Fruit fly (Drosophila melanogaster): Measurements from ENCODE around the gene Tpl94D.

The Tpl94D gene

DNA sequence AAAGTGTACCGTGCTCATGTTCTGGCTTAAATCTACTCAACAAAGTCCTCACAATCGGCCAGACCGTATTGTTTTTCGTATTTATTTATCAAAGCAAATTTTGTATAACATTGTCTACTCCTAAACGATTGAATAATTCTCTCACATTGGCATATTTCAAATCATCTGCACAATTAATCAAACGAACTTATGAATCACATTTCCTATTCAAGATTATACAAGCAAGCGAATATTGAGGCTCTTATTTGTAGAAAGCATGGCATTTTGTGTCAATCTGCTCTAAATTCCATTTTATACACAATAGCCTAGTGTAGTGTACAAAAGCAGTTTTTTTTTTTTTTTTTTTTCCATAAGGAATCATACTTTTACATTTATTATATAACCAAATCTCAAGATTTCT lies at the start of gene Tpl94D:
Gene Tpl94D, plus strand, starts transcription at position 301 of the 400 bp plus-strand sequence.
- TF ChIP-seq Dll (optimal IDR thresholded peaks at IDR 0.05) (no peak), EcR (GFP tag; optimal IDR thresholded peaks at IDR 0.05) (no peak), pan (optimal IDR thresholded peaks at IDR 0.05) (no peak), usp (GFP tag; optimal IDR thresholded peaks at IDR 0.05) (no peak), psq (optimal IDR thresholded peaks at IDR 0.05) (no peak), CG8478 (optimal IDR thresholded peaks at IDR 0.05) (no peak)

DNA sequence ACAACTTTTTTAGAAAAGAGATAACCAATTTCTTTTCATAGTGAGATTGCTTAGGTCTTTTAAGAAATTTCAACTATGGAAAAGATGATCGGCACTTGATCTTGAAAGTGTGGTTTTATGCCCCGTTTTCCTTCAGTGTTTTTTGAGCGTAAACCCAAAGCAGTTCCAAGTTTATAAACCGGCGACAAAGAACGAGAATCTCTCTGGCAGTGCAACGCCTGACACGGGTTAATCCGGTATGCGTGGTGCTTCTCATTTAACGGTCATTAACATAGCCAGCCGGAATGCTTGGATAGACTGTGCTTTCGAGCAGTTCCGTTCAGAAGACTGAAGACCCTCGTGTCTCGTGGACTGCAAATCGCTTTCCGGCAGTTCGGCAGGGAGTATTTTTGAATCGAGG lies 43.0 kb upstream of the Tpl94D start, which contains the start of gene CG6660:
Gene CG6660, plus strand, starts transcription at position 301 of the 400 bp plus-strand sequence.
- no peak for TF ChIP-seq psq (optimal IDR thresholded peaks at IDR 0.05)
- no peak for TF ChIP-seq pan (optimal IDR thresholded peaks at IDR 0.05)
- TF ChIP-seq EcR (GFP tag; optimal IDR thresholded peaks at IDR 0.05), result no peak
- TF ChIP-seq CG8478 (optimal IDR thresholded peaks at IDR 0.05), result no peak
- TF ChIP-seq usp (GFP tag; optimal IDR thresholded peaks at IDR 0.05), result no peak
- TF ChIP-seq Dll (optimal IDR thresholded peaks at IDR 0.05), result no peak

DNA sequence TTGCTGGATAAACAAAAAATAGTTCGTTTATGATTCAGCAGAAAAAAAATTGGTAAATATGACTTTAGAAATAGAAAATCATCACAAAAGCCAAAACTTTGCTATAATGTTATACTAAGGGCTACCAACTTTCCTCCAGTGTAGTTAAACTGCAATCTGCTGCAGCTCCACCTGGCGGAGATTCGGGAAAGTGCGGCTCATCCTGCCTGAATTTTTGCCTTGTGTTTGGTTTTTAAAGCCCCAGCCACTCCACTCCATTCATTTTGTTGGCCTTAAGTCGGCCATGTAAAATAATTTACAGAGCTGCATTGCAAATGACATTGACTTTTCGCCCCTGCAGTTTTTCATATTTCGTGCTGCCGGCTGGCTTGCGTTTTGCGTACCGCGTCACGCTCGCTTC lies 864 bp upstream of the Tpl94D start:
- TF ChIP-seq psq (optimal IDR thresholded peaks at IDR 0.05) (no peak), usp (GFP tag; optimal IDR thresholded peaks at IDR 0.05) (no peak), pan (optimal IDR thresholded peaks at IDR 0.05) (no peak), CG8478 (optimal IDR thresholded peaks at IDR 0.05) (no peak), EcR (GFP tag; optimal IDR thresholded peaks at IDR 0.05) (no peak), Dll (optimal IDR thresholded peaks at IDR 0.05) (no peak)

DNA sequence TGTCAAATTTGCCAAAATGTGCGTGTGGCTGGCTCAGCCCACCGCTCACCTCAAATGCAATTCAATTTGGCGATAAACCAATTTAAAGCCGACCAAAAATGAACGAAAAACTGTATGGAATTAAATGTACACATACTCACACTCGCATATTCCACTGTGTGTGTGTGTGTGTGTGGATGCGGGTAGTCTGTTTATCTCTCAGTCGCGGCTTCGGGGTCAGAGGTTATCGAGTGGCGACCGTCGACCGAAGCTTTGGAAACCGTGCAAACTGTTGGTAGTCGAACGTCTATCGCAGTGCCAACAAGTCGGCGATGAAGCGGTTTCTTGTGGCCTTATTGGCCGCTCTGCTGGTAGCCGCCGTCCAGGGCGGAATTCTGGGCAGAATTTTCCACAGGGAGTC lies 10.9 kb downstream of the Tpl94D start, which contains the start of gene Gbp3:
Gene Gbp3, plus strand, starts transcription at position 274 of the 400 bp plus-strand sequence.
- TF ChIP-seq CG8478 (optimal IDR thresholded peaks at IDR 0.05), result no peak
- TF ChIP-seq psq (optimal IDR thresholded peaks at IDR 0.05), result no peak
- no peak for TF ChIP-seq Dll (optimal IDR thresholded peaks at IDR 0.05)
- no peak for TF ChIP-seq EcR (GFP tag; optimal IDR thresholded peaks at IDR 0.05)
- TF ChIP-seq pan (optimal IDR thresholded peaks at IDR 0.05), result no peak
- no peak for TF ChIP-seq usp (GFP tag; optimal IDR thresholded peaks at IDR 0.05)

DNA sequence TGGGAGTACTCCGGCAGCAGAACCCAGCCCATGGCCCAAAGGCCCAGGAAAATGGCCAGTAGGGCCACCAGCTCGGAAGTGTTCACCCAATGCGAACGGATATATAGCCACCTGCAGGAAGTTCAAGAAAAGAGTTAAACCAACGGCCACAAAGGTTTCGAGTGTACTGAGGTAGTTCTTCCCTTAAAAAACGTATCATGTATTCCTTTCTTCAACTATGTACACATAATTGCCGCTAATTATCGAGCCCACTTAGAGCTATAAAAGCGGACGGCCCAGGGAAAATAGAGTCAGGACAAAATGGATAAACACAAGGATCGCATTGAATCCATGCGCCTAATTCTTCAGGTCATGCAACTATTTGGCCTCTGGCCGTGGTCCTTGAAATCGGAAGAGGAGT lies 20.9 kb downstream of the Tpl94D start, which contains the start of gene Or94a:
Gene Or94a, plus strand, starts transcription at position 301 of the 400 bp plus-strand sequence.
- TF ChIP-seq pan (optimal IDR thresholded peaks at IDR 0.05), result no peak
- no peak for TF ChIP-seq EcR (GFP tag; optimal IDR thresholded peaks at IDR 0.05)
- no peak for TF ChIP-seq usp (GFP tag; optimal IDR thresholded peaks at IDR 0.05)

DNA sequence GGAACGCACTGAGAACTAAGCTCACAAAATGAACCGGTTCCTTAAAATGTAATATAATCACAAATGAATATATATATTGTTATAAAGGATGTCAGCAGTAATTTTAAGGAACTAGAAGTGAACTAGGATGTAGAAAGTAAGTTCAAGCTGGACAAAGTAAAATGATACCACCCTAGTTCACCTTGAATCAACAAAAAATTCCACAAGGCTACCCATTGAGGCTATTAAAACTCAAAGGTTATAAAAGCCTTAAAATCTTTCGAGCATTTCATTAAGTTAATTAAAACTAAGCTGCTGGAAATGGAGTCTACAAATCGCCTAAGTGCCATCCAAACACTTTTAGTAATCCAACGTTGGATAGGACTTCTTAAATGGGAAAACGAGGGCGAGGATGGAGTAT lies 22.9 kb downstream of the Tpl94D start, which contains the start of gene Or94b:
Gene Or94b, plus strand, starts transcription at position 301 of the 400 bp plus-strand sequence.
- no peak for TF ChIP-seq pan (optimal IDR thresholded peaks at IDR 0.05)
- no peak for TF ChIP-seq psq (optimal IDR thresholded peaks at IDR 0.05)
- no peak for TF ChIP-seq usp (GFP tag; optimal IDR thresholded peaks at IDR 0.05)
- TF ChIP-seq CG8478 (optimal IDR thresholded peaks at IDR 0.05), result no peak
- TF ChIP-seq EcR (GFP tag; optimal IDR thresholded peaks at IDR 0.05), result no peak
- no peak for TF ChIP-seq Dll (optimal IDR thresholded peaks at IDR 0.05)

DNA sequence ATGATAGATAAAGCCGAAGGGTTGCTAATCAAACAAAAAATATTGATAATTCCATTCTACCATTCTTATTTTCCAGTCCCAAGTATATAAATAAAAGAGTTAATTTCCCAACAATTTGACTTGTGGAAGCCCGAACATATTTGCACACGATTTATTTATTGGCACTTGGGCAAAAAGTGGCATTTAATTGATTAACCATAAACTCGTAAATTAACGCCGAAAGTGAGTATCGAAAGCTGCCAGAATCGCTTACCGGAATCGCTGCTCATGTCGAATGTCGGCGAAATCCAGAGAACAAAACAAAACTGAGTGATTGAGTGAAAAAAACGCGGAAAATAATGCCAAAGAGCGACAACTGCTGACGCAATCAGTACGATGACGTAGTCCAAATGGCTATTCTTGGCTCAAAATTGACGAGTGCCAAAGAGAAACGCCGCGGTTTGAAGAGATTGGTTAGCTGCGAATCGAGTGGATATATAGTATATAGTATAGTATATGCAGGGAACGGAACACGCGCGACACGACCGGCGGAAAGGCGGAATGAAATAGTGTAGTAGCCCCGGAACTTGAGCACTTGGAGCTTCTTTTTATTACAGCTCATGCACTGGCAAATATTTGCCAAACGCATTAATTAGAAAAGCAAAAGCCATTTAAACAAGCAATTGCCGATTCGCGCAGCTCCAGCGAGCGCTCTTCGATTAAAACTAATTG lies 32.0 kb downstream of the Tpl94D start, which contains the start of gene Nha2:
Gene Nha2, minus strand, starts transcription at position 617 of the 711 bp plus-strand sequence.
- TF ChIP-seq usp (GFP tag; optimal IDR thresholded peaks at IDR 0.05) (no peak), pan (optimal IDR thresholded peaks at IDR 0.05) (no peak), CG8478 (optimal IDR thresholded peaks at IDR 0.05) (no peak)

DNA sequence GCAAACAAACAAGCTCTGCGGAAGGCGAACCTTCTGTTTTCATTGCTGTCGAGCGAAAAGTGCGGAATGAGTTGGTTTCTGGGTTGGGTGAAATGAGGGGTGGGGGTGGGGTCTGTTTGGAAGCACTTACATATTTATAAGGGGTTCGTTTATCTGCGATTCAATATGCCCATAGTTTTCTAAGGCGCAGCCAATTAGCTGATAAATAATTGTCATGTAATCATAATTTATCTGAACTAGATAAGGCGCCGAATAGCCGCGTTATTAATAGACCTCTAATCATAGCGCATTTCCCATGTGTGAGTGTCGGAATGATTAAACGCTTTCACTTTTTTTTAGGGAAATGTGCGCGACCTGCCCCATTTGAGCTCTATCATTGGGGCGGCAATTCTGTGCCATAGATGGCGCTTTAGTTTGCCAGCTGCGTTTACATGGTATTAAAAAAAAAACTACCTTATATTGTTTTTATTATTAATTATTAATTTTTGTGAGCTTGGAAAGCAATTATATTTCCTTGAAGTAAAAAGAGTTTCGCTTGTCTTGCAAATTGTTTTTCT lies 32.6 kb downstream of the Tpl94D start:
- no peak for TF ChIP-seq usp (GFP tag; optimal IDR thresholded peaks at IDR 0.05)
- no peak for TF ChIP-seq EcR (GFP tag; optimal IDR thresholded peaks at IDR 0.05)
- no peak for TF ChIP-seq Dll (optimal IDR thresholded peaks at IDR 0.05)
- no peak for TF ChIP-seq CG8478 (optimal IDR thresholded peaks at IDR 0.05)
- TF ChIP-seq pan (optimal IDR thresholded peaks at IDR 0.05), result no peak
- no peak for TF ChIP-seq psq (optimal IDR thresholded peaks at IDR 0.05)

DNA sequence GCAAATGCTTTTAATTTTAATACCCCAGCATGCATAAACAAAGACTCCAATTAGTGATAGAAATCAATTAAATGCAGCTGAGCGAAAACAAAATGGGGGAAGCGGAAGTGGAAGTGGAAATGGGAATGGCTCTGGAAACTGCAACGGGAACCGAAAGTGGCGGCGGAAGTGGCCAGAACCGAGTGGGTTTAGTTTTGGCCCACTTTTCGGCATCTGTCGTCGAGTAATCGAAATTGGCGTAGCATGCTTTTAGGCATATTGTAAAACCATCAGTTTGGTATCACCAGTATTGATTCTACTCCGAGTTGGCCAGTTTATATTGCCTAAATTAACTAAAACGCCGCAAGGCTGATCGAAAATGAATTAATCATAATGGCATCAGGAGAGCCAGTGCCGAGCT lies 38.1 kb downstream of the Tpl94D start:
- TF ChIP-seq pan (optimal IDR thresholded peaks at IDR 0.05), result no peak
- TF ChIP-seq EcR (GFP tag; optimal IDR thresholded peaks at IDR 0.05), result no peak
- no peak for TF ChIP-seq psq (optimal IDR thresholded peaks at IDR 0.05)
- no peak for TF ChIP-seq usp (GFP tag; optimal IDR thresholded peaks at IDR 0.05)
- TF ChIP-seq CG8478 (optimal IDR thresholded peaks at IDR 0.05), result no peak
- no peak for TF ChIP-seq Dll (optimal IDR thresholded peaks at IDR 0.05)

DNA sequence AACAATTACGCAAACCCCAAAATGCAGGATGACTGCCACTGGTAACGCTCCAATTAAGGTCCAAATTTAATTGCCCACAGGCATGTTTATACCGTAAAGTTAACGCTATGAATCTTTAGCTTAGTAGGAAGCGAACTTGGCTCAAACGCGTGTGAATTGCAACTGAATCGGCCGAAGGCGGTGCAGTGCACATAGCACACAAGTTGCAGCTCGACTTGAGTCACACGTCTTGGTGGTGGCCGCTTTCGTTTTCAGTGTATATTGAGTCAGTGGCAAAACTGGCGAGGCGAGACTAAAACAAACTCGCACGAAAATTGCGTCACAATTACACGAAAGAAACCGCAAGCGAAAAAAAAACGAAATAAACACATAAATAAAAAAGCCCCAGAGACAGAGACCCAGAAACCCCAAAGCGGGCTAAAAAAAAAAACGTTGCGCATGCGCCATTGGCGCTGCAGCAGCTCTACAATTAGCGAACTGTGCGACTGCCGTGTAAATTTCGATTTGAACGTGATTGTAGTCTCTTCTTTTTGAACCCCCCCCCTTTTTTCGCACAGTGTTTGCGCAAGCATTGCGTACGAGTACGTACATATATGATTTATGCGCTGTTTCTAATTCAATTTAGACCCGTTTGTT lies 43.5 kb downstream of the Tpl94D start:
- no peak for TF ChIP-seq EcR (GFP tag; optimal IDR thresholded peaks at IDR 0.05)
- TF ChIP-seq usp (GFP tag; optimal IDR thresholded peaks at IDR 0.05), result no peak
- TF ChIP-seq Dll (optimal IDR thresholded peaks at IDR 0.05), result no peak
- TF ChIP-seq psq (optimal IDR thresholded peaks at IDR 0.05), result no peak
- no peak for TF ChIP-seq pan (optimal IDR thresholded peaks at IDR 0.05)
- TF ChIP-seq CG8478 (optimal IDR thresholded peaks at IDR 0.05), result no peak

DNA sequence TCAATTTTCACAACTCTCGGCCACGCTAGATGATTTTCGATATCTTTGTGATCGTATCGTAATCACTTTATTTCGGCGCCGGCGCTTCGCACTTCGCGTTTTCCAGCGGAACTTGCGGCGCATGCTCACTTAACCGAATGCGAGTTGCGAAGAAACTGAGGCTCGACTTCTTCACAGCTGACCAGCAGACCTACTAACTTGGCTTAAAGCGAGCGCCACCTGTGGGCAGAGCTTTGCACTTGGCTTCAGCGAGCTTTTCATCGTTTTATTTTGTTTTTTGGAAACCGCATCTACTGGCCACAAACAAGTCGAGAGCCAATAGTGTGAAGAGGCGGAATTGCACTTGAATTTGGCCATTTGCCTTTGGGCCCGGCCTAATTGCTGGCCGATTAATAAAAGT lies 44.3 kb downstream of the Tpl94D start, which contains the start of gene CG34375:
Gene CG34375, minus strand, starts transcription at position 157 of the 400 bp plus-strand sequence.
- TF ChIP-seq usp (GFP tag; optimal IDR thresholded peaks at IDR 0.05) (no peak), CG8478 (optimal IDR thresholded peaks at IDR 0.05) (no peak), EcR (GFP tag; optimal IDR thresholded peaks at IDR 0.05) (no peak), psq (optimal IDR thresholded peaks at IDR 0.05) (no peak), Dll (optimal IDR thresholded peaks at IDR 0.05) (no peak), pan (optimal IDR thresholded peaks at IDR 0.05) (no peak)

DNA sequence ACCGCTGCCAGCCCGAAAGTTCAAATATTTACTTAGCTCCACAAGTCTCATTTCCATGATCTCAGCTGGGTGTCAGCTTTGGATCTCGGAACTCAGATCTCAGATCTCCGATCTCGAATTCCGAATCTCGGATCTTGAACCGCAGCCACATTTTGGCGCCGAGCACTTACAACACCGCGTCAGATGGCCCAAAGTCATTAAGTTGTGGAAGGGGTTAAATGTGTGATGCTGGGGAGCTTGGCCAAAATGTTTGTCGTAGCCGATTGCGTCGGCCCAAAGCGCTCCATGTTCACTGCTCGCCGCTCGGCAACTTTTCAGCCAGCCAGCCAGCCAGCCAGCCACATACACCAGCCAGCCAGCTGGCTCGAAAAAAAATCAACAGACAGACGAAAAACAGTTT lies 45.9 kb downstream of the Tpl94D start, which contains the start of gene CG6688:
Gene CG6688, plus strand, starts transcription at position 396 of the 400 bp plus-strand sequence.
- TF ChIP-seq psq (optimal IDR thresholded peaks at IDR 0.05) (no peak), Dll (optimal IDR thresholded peaks at IDR 0.05) (no peak), pan (optimal IDR thresholded peaks at IDR 0.05) (no peak), EcR (GFP tag; optimal IDR thresholded peaks at IDR 0.05) (no peak), CG8478 (optimal IDR thresholded peaks at IDR 0.05) (no peak), usp (GFP tag; optimal IDR thresholded peaks at IDR 0.05) (no peak)

Data from whole organism.